Fruit fly (Drosophila melanogaster) whole organism, prepupa: Measurements from ENCODE around the gene CG5639.

Experiments used
- Blimp-1 ChIP-seq: fragments of 200-800 bp; sonication (Bioruptor generic); optimal IDR thresholded peaks from 3 replicates; lab custom pipeline; 2017; ENCODE audit warnings: missing biosample characterization, missing genetic modification characterization, mild to moderate bottlenecking, moderate library complexity, missing genetic modification reagents
- CG10631 ChIP-seq: fragments of 200-800 bp; sonication (Bioruptor generic); optimal IDR thresholded peaks from 2 replicates; lab custom pipeline; 2016; ENCODE audit warnings: missing biosample characterization, missing genetic modification characterization
- CG10669 ChIP-seq: fragments of 200-800 bp; sonication (Bioruptor generic); optimal IDR thresholded peaks from 3 replicates; lab custom pipeline; 2018; ENCODE audit warnings: missing biosample characterization, mild to moderate bottlenecking, missing genetic modification characterization, moderate library complexity
- CG11762 ChIP-seq: fragments of 200-800 bp; sonication (Bioruptor generic); optimal IDR thresholded peaks from 3 replicates; lab custom pipeline; 2016; ENCODE audit warnings: missing biosample characterization, missing genetic modification characterization; ENCODE audit not compliant: insufficient read depth
- CG15336 ChIP-seq: fragments of 200-800 bp; sonication (Bioruptor generic); IDR thresholded peaks from 2 replicates; pipeline ENCODE4 v1.3.6; 2022; ENCODE audit warnings: missing biosample characterization, missing genetic modification characterization
- CG16779 ChIP-seq: fragments of 200-800 bp; sonication (Bioruptor generic); optimal IDR thresholded peaks from 3 replicates; lab custom pipeline; 2017; ENCODE audit warnings: missing biosample characterization, mild to moderate bottlenecking, missing genetic modification characterization
- CG3032 ChIP-seq: fragments of 200-800 bp; optimal IDR thresholded peaks from 2 replicates; lab custom pipeline; 2019; ENCODE audit warnings: missing biosample characterization, mild to moderate bottlenecking, missing genetic modification characterization, moderate library complexity
- CG34406 ChIP-seq: fragments of 200-800 bp; sonication (Bioruptor generic); optimal IDR thresholded peaks from 3 replicates; lab custom pipeline; 2016; ENCODE audit warnings: missing biosample characterization, missing genetic modification characterization
- CG3919 ChIP-seq: fragments of 200-800 bp; sonication (Bioruptor generic); optimal IDR thresholded peaks from 3 replicates; lab custom pipeline; 2016; ENCODE audit warnings: missing biosample characterization, missing genetic modification characterization
- CG4318 ChIP-seq: fragments of 200-800 bp; sonication (Bioruptor generic); optimal IDR thresholded peaks from 3 replicates; lab custom pipeline; 2017; ENCODE audit warnings: missing biosample characterization, mild to moderate bottlenecking, missing genetic modification characterization
- CG6163 ChIP-seq: fragments of 200-800 bp; sonication (Bioruptor generic); IDR thresholded peaks from 3 replicates; pipeline ENCODE4 v1.3.6; 2022; ENCODE audit warnings: missing biosample characterization, missing genetic modification characterization
- CG6792 ChIP-seq: fragments of 200-800 bp; sonication (Bioruptor generic); optimal IDR thresholded peaks from 3 replicates; lab custom pipeline; 2016; ENCODE audit warnings: missing biosample characterization, missing genetic modification characterization
- CG6854 ChIP-seq: fragments of 200-800 bp; sonication (Bioruptor generic); optimal IDR thresholded peaks from 2 replicates; lab custom pipeline; 2017; ENCODE audit warnings: missing biosample characterization, mild to moderate bottlenecking, missing genetic modification characterization
- CG7368 ChIP-seq: fragments of 200-800 bp; sonication (Bioruptor generic); optimal IDR thresholded peaks from 3 replicates; lab custom pipeline; 2016; ENCODE audit warnings: missing biosample characterization, missing genetic modification characterization
- CG8319 ChIP-seq: fragments of 200-800 bp; sonication (Bioruptor generic); optimal IDR thresholded peaks from 3 replicates; lab custom pipeline; 2016; ENCODE audit warnings: missing biosample characterization, missing genetic modification characterization
- CG8632 ChIP-seq: fragments of 200-800 bp; sonication (Bioruptor generic); optimal IDR thresholded peaks from 3 replicates; lab custom pipeline; 2016; ENCODE audit warnings: missing biosample characterization, missing genetic modification characterization
- CG9139 ChIP-seq: fragments of 200-800 bp; sonication (Bioruptor generic); optimal IDR thresholded peaks from 3 replicates; lab custom pipeline; 2017; ENCODE audit warnings: missing biosample characterization, mild to moderate bottlenecking, missing genetic modification characterization
- Eip75B ChIP-seq: fragments of 200-800 bp; sonication (Bioruptor generic); optimal IDR thresholded peaks from 3 replicates; lab custom pipeline; 2016; ENCODE audit warnings: missing biosample characterization, missing genetic modification characterization
- Ets21C ChIP-seq: fragments of 200-800 bp; sonication (Bioruptor generic); optimal IDR thresholded peaks from 3 replicates; lab custom pipeline; 2016; ENCODE audit warnings: missing biosample characterization, missing genetic modification characterization
- Hr39 ChIP-seq: fragments of 200-800 bp; sonication (Bioruptor generic); optimal IDR thresholded peaks from 2 replicates; lab custom pipeline; 2016; ENCODE audit warnings: missing biosample characterization, missing genetic modification characterization
- Lpt ChIP-seq: fragments of 200-800 bp; sonication (Bioruptor generic); optimal IDR thresholded peaks from 3 replicates; lab custom pipeline; 2016; ENCODE audit warnings: missing biosample characterization, missing genetic modification characterization
- Met ChIP-seq: fragments of 200-800 bp; sonication (Bioruptor generic); optimal IDR thresholded peaks from 3 replicates; lab custom pipeline; 2016; ENCODE audit warnings: missing biosample characterization, missing genetic modification characterization
- Smox ChIP-seq: fragments of 200-800 bp; sonication (Bioruptor generic); optimal IDR thresholded peaks from 3 replicates; lab custom pipeline; 2016; ENCODE audit warnings: missing biosample characterization, missing genetic modification characterization
- Sox102F ChIP-seq: fragments of 200-800 bp; sonication (Bioruptor generic); optimal IDR thresholded peaks from 2 replicates; lab custom pipeline; 2016; ENCODE audit warnings: missing biosample characterization, mild to moderate bottlenecking, missing genetic modification characterization
- Sox15 ChIP-seq: fragments of 200-800 bp; sonication (Bioruptor generic); optimal IDR thresholded peaks from 3 replicates; lab custom pipeline; 2016; ENCODE audit warnings: missing biosample characterization, missing genetic modification characterization
- achi ChIP-seq: fragments of 200-800 bp; sonication (Bioruptor generic); optimal IDR thresholded peaks from 3 replicates; lab custom pipeline; 2016; ENCODE audit warnings: missing biosample characterization, missing genetic modification characterization
- acj6 ChIP-seq: fragments of 200-800 bp; sonication (Bioruptor generic); optimal IDR thresholded peaks from 3 replicates; lab custom pipeline; 2016; ENCODE audit warnings: missing biosample characterization, missing genetic modification characterization
- dac ChIP-seq: fragments of 200-800 bp; sonication (Bioruptor generic); optimal IDR thresholded peaks from 2 replicates; lab custom pipeline; 2017; ENCODE audit warnings: missing biosample characterization, mild to moderate bottlenecking, missing genetic modification characterization
- eg ChIP-seq: fragments of 200-800 bp; sonication (Bioruptor generic); IDR thresholded peaks from 3 replicates; pipeline ENCODE4 v1.3.6; 2022; ENCODE audit warnings: missing biosample characterization, missing genetic modification characterization
- esn ChIP-seq: fragments of 200-800 bp; sonication (Bioruptor generic); optimal IDR thresholded peaks from 2 replicates; lab custom pipeline; 2016; ENCODE audit warnings: missing biosample characterization, mild to moderate bottlenecking, missing genetic modification characterization, moderate library complexity
- fd85E ChIP-seq: fragments of 200-800 bp; sonication (Bioruptor generic); optimal IDR thresholded peaks from 3 replicates; lab custom pipeline; 2016; ENCODE audit warnings: missing biosample characterization, missing genetic modification characterization
- lz ChIP-seq: fragments of 200-800 bp; sonication (Bioruptor generic); optimal IDR thresholded peaks from 3 replicates; lab custom pipeline; 2016; ENCODE audit warnings: missing biosample characterization, missing genetic modification characterization
- salr ChIP-seq, 2 experiments: fragments of 200-800 bp; sonication (Bioruptor generic); optimal IDR thresholded peaks; 3 replicates each; lab custom pipeline; 2016 to 2018; ENCODE audit warnings: missing biosample characterization in 2 of 2, missing genetic modification characterization in 2 of 2, mild to moderate bottlenecking in 1 of 2
- spab ChIP-seq: fragments of 200-800 bp; sonication (Bioruptor generic); optimal IDR thresholded peaks from 2 replicates; lab custom pipeline; 2017; ENCODE audit warnings: missing biosample characterization, mild to moderate bottlenecking, missing genetic modification characterization, missing genetic modification reagents
- ss ChIP-seq, 2 experiments: fragments of 200-800 bp; sonication (Bioruptor generic); optimal IDR thresholded peaks; 2 replicates in 1 of 2; 3 replicates in 1 of 2; lab custom pipeline; 2017 to 2018; ENCODE audit warnings: mild to moderate bottlenecking in 2 of 2, missing biosample characterization in 2 of 2, missing genetic modification characterization in 2 of 2, moderate library complexity in 1 of 2
- topi ChIP-seq: fragments of 200-800 bp; sonication (Bioruptor generic); optimal IDR thresholded peaks from 3 replicates; lab custom pipeline; 2016; ENCODE audit warnings: missing biosample characterization, missing genetic modification characterization
- vri ChIP-seq: fragments of 200-800 bp; sonication (Bioruptor generic); optimal IDR thresholded peaks from 3 replicates; lab custom pipeline; 2016; ENCODE audit warnings: missing biosample characterization, mild to moderate bottlenecking, missing genetic modification characterization

The CG5639 gene

dm6 chr3R:27636010-27636584, 40.2 kb upstream of the CG5639 start, which contains the start of the genes CG5611 and Mtl (continued):
- TF ChIP-seq CG10669 (GFP tag; lab: Kevin White, UChicago) (peak; percentile 99), Lpt (peak; percentile 99), achi (GFP tag; lab: Kevin White, UChicago) (peak; percentile 100), CG11762 (peak; percentile 99), Sox102F (GFP tag; lab: Kevin White, UChicago) (peak; percentile 99), dac (GFP tag; lab: Kevin White, UChicago) (peak; percentile 99), CG16779 (peak; percentile 99), CG9139 (GFP tag; lab: Kevin White, UChicago) (peak; percentile 99), eg (GFP tag; lab: Robert Waterston, UW) (peak; percentile 100), Hr39 (GFP tag; lab: Kevin White, UChicago) (peak; percentile 99), CG6854 (GFP tag; lab: Kevin White, UChicago) (peak; percentile 98), Met (GFP tag; lab: Kevin White, UChicago) (peak; percentile 99), ss (GFP tag; optimal IDR thresholded peaks at IDR 0.05; lab: Kevin White, UChicago) (peak; percentile 98 to 99), CG6163 (GFP tag; lab: Robert Waterston, UW) (peak; percentile 100), Ets21C (peak; percentile 98), vri (GFP tag; lab: Kevin White, UChicago) (peak; percentile 98), CG3032 (tag; lab: Kevin White, UChicago) (peak; percentile 100), CG8632 (GFP tag; lab: Kevin White, UChicago) (peak; percentile 100), CG3919 (GFP tag; lab: Kevin White, UChicago) (peak; percentile 100), Eip75B (peak; percentile 99), CG34406 (GFP tag; lab: Kevin White, UChicago) (peak; percentile 100), CG4318 (GFP tag; lab: Kevin White, UChicago) (peak; percentile 99), lz (GFP tag; lab: Kevin White, UChicago) (peak; percentile 99), CG15336 (GFP tag; lab: Robert Waterston, UW) (peak; percentile 100), esn (GFP tag; lab: Kevin White, UChicago) (peak; percentile 100), CG8319 (GFP tag; lab: Kevin White, UChicago) (peak; percentile 99), Smox (GFP tag; lab: Kevin White, UChicago) (peak; percentile 99), Sox15 (peak; percentile 99), CG6792 (GFP tag; lab: Kevin White, UChicago) (peak; percentile 99)

dm6 chr3R:27625911-27626310, 30.0 kb upstream of the CG5639 start, which contains the start of gene CG5612:
Gene CG5612 (minus strand): TSS chr3R:27626011.
- no peak for TF ChIP-seq CG7368 (GFP tag; lab: Kevin White, UChicago)
- TF ChIP-seq CG9139 (GFP tag; lab: Kevin White, UChicago) = no peak

- TF ChIP-seq fd85E (GFP tag; lab: Kevin White, UChicago) (no peak), CG11762 (no peak), achi (GFP tag; lab: Kevin White, UChicago) (no peak), Sox102F (GFP tag; lab: Kevin White, UChicago) (no peak), CG10631 (GFP tag; lab: Kevin White, UChicago) (no peak), CG10669 (GFP tag; lab: Kevin White, UChicago) (no peak), spab (no peak), salr (GFP tag; optimal IDR thresholded peaks at IDR 0.05; lab: Kevin White, UChicago) (no peak), vri (GFP tag; lab: Kevin White, UChicago) (no peak), topi (GFP tag; lab: Kevin White, UChicago) (no peak), acj6 (GFP tag; lab: Kevin White, UChicago) (no peak), CG7368 (GFP tag; lab: Kevin White, UChicago) (no peak), CG8319 (GFP tag; lab: Kevin White, UChicago) (no peak), Blimp-1 (GFP tag; lab: Kevin White, UChicago) (no peak), Met (GFP tag; lab: Kevin White, UChicago) (no peak), dac (GFP tag; lab: Kevin White, UChicago) (no peak)
Measured at dm6 chr3R:27622993-27623392, 27.1 kb upstream of the CG5639 start.
